Fruit fly (Drosophila melanogaster): ENCODE data around the gene Rab7.

DNA sequence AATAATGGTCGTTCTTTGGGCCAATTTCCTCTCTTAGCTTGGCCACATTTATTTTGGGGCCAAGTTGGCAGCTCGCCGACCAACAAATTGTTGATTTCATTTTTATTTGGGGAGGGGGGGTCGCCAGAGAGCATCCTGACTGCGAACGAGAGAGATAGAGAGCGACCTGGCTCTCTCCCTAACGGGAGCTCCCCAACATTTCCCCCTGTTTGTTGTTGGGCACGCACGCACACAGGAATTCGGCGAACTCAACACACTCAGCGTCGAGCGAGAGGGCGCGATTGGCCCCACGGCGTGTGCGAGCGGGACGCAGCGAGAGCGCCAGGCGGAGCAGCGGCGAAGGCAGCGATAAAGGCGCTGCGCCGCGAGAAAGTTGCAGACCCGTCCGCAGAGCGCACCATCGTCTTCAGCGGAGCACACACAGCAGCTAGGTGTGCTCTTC lies 30.0 kb upstream of the Rab7 start, which contains the start of gene CG31140:
- TF ChIP-seq h (optimal IDR thresholded peaks at IDR 0.05) (no peak), insv (optimal IDR thresholded peaks at IDR 0.05) (no peak)

Data from Kc167 (cell line).